Fruit fly (Drosophila melanogaster): ENCODE measurements around the gene CIA30.

dm6 chr3R:29749304-29750066, 12.7 kb downstream of the CIA30 start:
- TF ChIP-seq CG8478 (optimal IDR thresholded peaks at IDR 0.05): no peak
- TF ChIP-seq Dll (optimal IDR thresholded peaks at IDR 0.05): no peak
- TF ChIP-seq EcR (GFP tag; optimal IDR thresholded peaks at IDR 0.05): no peak
- no peak for TF ChIP-seq pan (optimal IDR thresholded peaks at IDR 0.05)
- TF ChIP-seq usp (GFP tag; optimal IDR thresholded peaks at IDR 0.05): no peak

Data from whole organism.